Worm (Caenorhabditis elegans) whole organism, L1 larva: ENCODE measurements around the gene K09E2.3.

Experiments
- aly-2 ChIP-seq: fragments of 150-350 bp; optimal IDR thresholded peaks from 2 replicates; lab custom pipeline; 2014; ENCODE audit warnings: missing biosample characterization, missing genetic modification characterization
- ama-1 ChIP-seq: fragments of 150-350 bp; optimal IDR thresholded peaks from 2 replicates; lab custom pipeline; 2014
- fkh-10 ChIP-seq: sonication (generic microtip); optimal IDR thresholded peaks from 2 replicates; lab custom pipeline; 2017; ENCODE audit warnings: missing biosample characterization, missing genetic modification reagents, missing genetic modification characterization
- fos-1 ChIP-seq: fragments of 150-350 bp; optimal IDR thresholded peaks from 2 replicates; lab custom pipeline; 2014; ENCODE audit warnings: missing biosample characterization, missing genetic modification characterization
- lin-13 ChIP-seq: fragments of 150-350 bp; optimal IDR thresholded peaks from 2 replicates; lab custom pipeline; 2014; ENCODE audit warnings: missing biosample characterization, missing genetic modification reagents, missing genetic modification characterization
- lin-39 ChIP-seq: fragments of 150-350 bp; optimal IDR thresholded peaks from 2 replicates; lab custom pipeline; 2014; ENCODE audit warnings: missing biosample characterization, missing genetic modification reagents, missing genetic modification characterization
- nhr-237 ChIP-seq: fragments of 150-350 bp; optimal IDR thresholded peaks from 2 replicates; lab custom pipeline; 2014; ENCODE audit warnings: missing biosample characterization, missing genetic modification characterization
- nhr-28 ChIP-seq: fragments of 150-350 bp; optimal IDR thresholded peaks from 2 replicates; lab custom pipeline; 2014; ENCODE audit warnings: missing biosample characterization, missing genetic modification characterization
- pqm-1 ChIP-seq: sonication (generic microtip); optimal IDR thresholded peaks from 3 replicates; lab custom pipeline; 2017; ENCODE audit warnings: missing biosample characterization, missing genetic modification characterization
- snpc-4 ChIP-seq: fragments of 150-350 bp; optimal IDR thresholded peaks from 2 replicates; lab custom pipeline; 2014; ENCODE audit warnings: missing biosample characterization, missing genetic modification characterization
- sptf-1 ChIP-seq: fragments of 150-350 bp; optimal IDR thresholded peaks from 2 replicates; lab custom pipeline; 2014; ENCODE audit warnings: missing biosample characterization, missing genetic modification characterization
- zag-1 ChIP-seq: fragments of 150-350 bp; optimal IDR thresholded peaks from 2 replicates; lab custom pipeline; 2014; ENCODE audit warnings: missing biosample characterization, missing genetic modification characterization
- ztf-4 ChIP-seq: fragments of 150-350 bp; optimal IDR thresholded peaks from 2 replicates; lab custom pipeline; 2014; ENCODE audit warnings: missing biosample characterization, missing genetic modification characterization

- TF ChIP-seq sptf-1 (tag; lab: Kevin White, UChicago) (no peak), ztf-4 (tag; lab: Kevin White, UChicago) (no peak), lin-13 (no peak), nhr-28 (tag; lab: Kevin White, UChicago) (no peak), lin-39 (no peak), snpc-4 (tag; lab: Kevin White, UChicago) (no peak), fos-1 (no peak), fkh-10 (GFP tag; lab: Kevin White, UChicago) (no peak), ama-1 (lab: Kevin White, UChicago) (no peak), zag-1 (tag; lab: Kevin White, UChicago) (no peak), nhr-237 (tag; lab: Kevin White, UChicago) (no peak), aly-2 (tag; lab: Kevin White, UChicago) (no peak), pqm-1 (tag; lab: Kevin White, UChicago) (no peak)
Observed at ce11 chrX:8643817-8644216, 29.1 kb upstream of the K09E2.3 start, which contains the start of gene stg-2.
